Fruit fly (Drosophila melanogaster): Measurements from ENCODE around the gene CG14881.

DNA sequence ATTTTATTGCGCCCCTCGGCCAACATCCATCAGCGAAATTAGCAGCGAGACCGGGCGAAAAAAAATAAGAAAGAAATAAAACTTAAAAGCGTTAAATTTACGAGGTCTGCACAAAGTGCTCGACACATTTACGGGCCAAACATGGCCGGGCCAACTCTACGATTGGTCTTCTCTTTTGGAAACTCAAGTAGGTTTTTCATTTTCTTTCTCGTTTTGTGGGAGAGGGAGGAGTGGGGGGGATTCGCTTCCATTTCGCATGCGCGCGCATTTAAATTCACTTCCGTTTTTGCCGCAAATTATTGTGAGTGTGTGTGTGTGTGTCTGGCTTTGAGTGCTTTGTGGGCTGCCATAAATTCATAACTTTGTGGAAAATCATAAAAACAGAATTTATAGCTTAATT, 7.2 kb upstream of the CG14881 start:
- TF ChIP-seq CG4318 (GFP tag; optimal IDR thresholded peaks at IDR 0.05), result no peak
- no peak for TF ChIP-seq svp (GFP tag)
- TF ChIP-seq Hr39 (GFP tag; optimal IDR thresholded peaks at IDR 0.05), result no peak
- TF ChIP-seq Ets96B (tag; optimal IDR thresholded peaks at IDR 0.05), result no peak
- TF ChIP-seq CG32006 (GFP tag; optimal IDR thresholded peaks at IDR 0.05), result no peak
- no peak for TF ChIP-seq Blimp-1 (GFP tag; optimal IDR thresholded peaks at IDR 0.05)
- no peak for TF ChIP-seq dsx (GFP tag; optimal IDR thresholded peaks at IDR 0.05; ENCODE audit: poor library complexity, severe bottlenecking)
- no peak for TF ChIP-seq CG7368 (GFP tag; optimal IDR thresholded peaks at IDR 0.05)
- TF ChIP-seq Lpt (GFP tag; optimal IDR thresholded peaks at IDR 0.05), result no peak
- TF ChIP-seq CG6808 (GFP tag; optimal IDR thresholded peaks at IDR 0.05), result no peak
- TF ChIP-seq spab (GFP tag; optimal IDR thresholded peaks at IDR 0.05), result no peak
- TF ChIP-seq Eip78C (GFP tag), result no peak
- no peak for TF ChIP-seq vri (GFP tag; optimal IDR thresholded peaks at IDR 0.05)
- no peak for TF ChIP-seq dac (GFP tag; optimal IDR thresholded peaks at IDR 0.05)

Measured in whole organism, prepupa.